Fruit fly (Drosophila melanogaster) whole organism: ENCODE results near the gene sinu.

ENCODE experiments used
- CG8478 ChIP-seq: fragments of >200 bp; optimal IDR thresholded peaks from 2 replicates; lab custom pipeline; 2018; ENCODE audit warnings: inconsistent platforms
- Dll ChIP-seq: fragments of >200 bp; optimal IDR thresholded peaks from 2 replicates; lab custom pipeline; 2017
- EcR ChIP-seq, 2 experiments: fragments of >200 bp; optimal IDR thresholded peaks; 2 replicates each; lab custom pipeline; 2017; ENCODE audit warnings: missing biosample characterization in 2 of 2, missing genetic modification characterization in 2 of 2, missing genetic modification reagents in 2 of 2
- pan ChIP-seq: fragments of >200 bp; optimal IDR thresholded peaks from 2 replicates; lab custom pipeline; 2017
- psq ChIP-seq: fragments of >200 bp; optimal IDR thresholded peaks from 2 replicates; lab custom pipeline; 2017
- usp ChIP-seq: fragments of >200 bp; optimal IDR thresholded peaks from 2 replicates; lab custom pipeline; 2017; ENCODE audit warnings: missing biosample characterization, missing genetic modification characterization, mixed read lengths

Gene sinu

dm6 chr3L:5561341-5561740 lies at the start of gene sinu:
Gene sinu, minus strand, starts transcription at chr3L:5561598.
- TF ChIP-seq usp (GFP tag; lab: Kevin White, UChicago) (no peak), pan (no peak), Dll (lab: Kevin White, UChicago) (no peak), EcR (GFP tag; optimal IDR thresholded peaks at IDR 0.05; lab: Kevin White, UChicago) (no peak), CG8478 (lab: Kevin White, UChicago) (no peak), psq (lab: Kevin White, UChicago) (no peak)

- TF ChIP-seq CG8478 (lab: Kevin White, UChicago), result peak; percentile 8
- TF ChIP-seq Dll (lab: Kevin White, UChicago), result no peak
Measured at dm6 chr3L:5610582-5610981, 49.2 kb upstream of the sinu start.

dm6 chr3L:5609493-5609892 lies 48.1 kb upstream of the sinu start:
- TF ChIP-seq EcR (GFP tag; optimal IDR thresholded peaks at IDR 0.05; lab: Kevin White, UChicago), result no peak
- no peak for TF ChIP-seq usp (GFP tag; lab: Kevin White, UChicago)
- no peak for TF ChIP-seq CG8478 (lab: Kevin White, UChicago)
- TF ChIP-seq pan, result no peak
- no peak for TF ChIP-seq Dll (lab: Kevin White, UChicago)
- TF ChIP-seq psq (lab: Kevin White, UChicago), result no peak

- no peak for TF ChIP-seq pan
Measured at dm6 chr3L:5608786-5609370, 47.5 kb upstream of the sinu start.

dm6 chr3L:5608128-5608527 lies 46.7 kb upstream of the sinu start, which contains the start of gene Eaf6:
Gene Eaf6, minus strand, starts transcription at chr3L:5608300.
- TF ChIP-seq EcR (GFP tag; optimal IDR thresholded peaks at IDR 0.05; lab: Kevin White, UChicago), result no peak
- TF ChIP-seq psq (lab: Kevin White, UChicago), result no peak
- TF ChIP-seq Dll (lab: Kevin White, UChicago), result no peak
- no peak for TF ChIP-seq pan
- no peak for TF ChIP-seq CG8478 (lab: Kevin White, UChicago)
- TF ChIP-seq usp (GFP tag; lab: Kevin White, UChicago), result no peak

- TF ChIP-seq pan (no peak), CG8478 (lab: Kevin White, UChicago) (no peak)
Measured at dm6 chr3L:5604490-5604889, 43.1 kb upstream of the sinu start, which contains the start of gene mthl2. Gene mthl2, plus strand, starts transcription at chr3L:5604790.

- TF ChIP-seq Dll (lab: Kevin White, UChicago) (no peak), psq (lab: Kevin White, UChicago) (no peak), CG8478 (lab: Kevin White, UChicago) (no peak)
Measured at dm6 chr3L:5603860-5604415, 42.5 kb upstream of the sinu start, which contains the start of gene TM9SF3. Gene TM9SF3, minus strand, starts transcription at chr3L:5603979.

dm6 chr3L:5599592-5599991 lies 38.2 kb upstream of the sinu start, which contains the start of gene CG10591:
Gene CG10591, minus strand, starts transcription at chr3L:5599692.
- no peak for TF ChIP-seq psq (lab: Kevin White, UChicago)
- no peak for TF ChIP-seq Dll (lab: Kevin White, UChicago)

dm6 chr3L:5594853-5595593 lies 33.6 kb upstream of the sinu start, which contains the start of the genes Alp10 and Alp9:
Gene Alp10, minus strand, starts transcription at chr3L:5595272.
Gene Alp9, plus strand, starts transcription at chr3L:5595542.
- TF ChIP-seq EcR (GFP tag; optimal IDR thresholded peaks at IDR 0.05; lab: Kevin White, UChicago), result no peak
- TF ChIP-seq pan, result no peak
- TF ChIP-seq psq (lab: Kevin White, UChicago), result no peak
- no peak for TF ChIP-seq CG8478 (lab: Kevin White, UChicago)
- TF ChIP-seq Dll (lab: Kevin White, UChicago), result no peak
- TF ChIP-seq usp (GFP tag; lab: Kevin White, UChicago), result no peak

- no peak for TF ChIP-seq pan
- TF ChIP-seq psq (lab: Kevin White, UChicago), result no peak
- no peak for TF ChIP-seq usp (GFP tag; lab: Kevin White, UChicago)
Measured at dm6 chr3L:5594163-5594715, 32.8 kb upstream of the sinu start.

dm6 chr3L:5592437-5592836 lies 31.0 kb upstream of the sinu start, which contains the start of gene spo:
Gene spo, minus strand, starts transcription at chr3L:5592571.
- TF ChIP-seq CG8478 (lab: Kevin White, UChicago) (no peak), psq (lab: Kevin White, UChicago) (no peak), Dll (lab: Kevin White, UChicago) (no peak), pan (no peak), EcR (GFP tag; optimal IDR thresholded peaks at IDR 0.05; lab: Kevin White, UChicago) (no peak), usp (GFP tag; lab: Kevin White, UChicago) (no peak)

- TF ChIP-seq pan, result no peak
- no peak for TF ChIP-seq usp (GFP tag; lab: Kevin White, UChicago)
- TF ChIP-seq psq (lab: Kevin White, UChicago), result no peak
- TF ChIP-seq EcR (GFP tag; optimal IDR thresholded peaks at IDR 0.05; lab: Kevin White, UChicago), result no peak
- no peak for TF ChIP-seq CG8478 (lab: Kevin White, UChicago)
- no peak for TF ChIP-seq Dll (lab: Kevin White, UChicago)
Measured at dm6 chr3L:5583295-5583707, 21.9 kb upstream of the sinu start.
